Fruit fly (Drosophila melanogaster): Measurements from ENCODE around the gene CG6495.

Gene CG6495

dm6 chr2L:10735923-10736322 is 25.0 kb upstream of the CG6495 start, which contains the start of gene Nup107 (continued):
- no peak for TF ChIP-seq tup (GFP tag; optimal IDR thresholded peaks at IDR 0.05)
- TF ChIP-seq grn (GFP tag; optimal IDR thresholded peaks at IDR 0.05), result no peak
- peak; percentile 54; the same call in 1 of the 2 replicates for TF ChIP-seq slbo (GFP tag; IDR thresholded peaks at IDR 0.05)
- TF ChIP-seq CG34224 (GFP tag; IDR thresholded peaks at IDR 0.05; ENCODE audit: partially characterized antibody), result no peak
- no peak for TF ChIP-seq Abd-B (GFP tag; optimal IDR thresholded peaks at IDR 0.05)
- TF ChIP-seq twi (tag; optimal IDR thresholded peaks at IDR 0.05), result no peak
- no peak for TF ChIP-seq crol (GFP tag; IDR thresholded peaks at IDR 0.05)
- no peak for TF ChIP-seq CkIIα-i1 (GFP tag; IDR thresholded peaks at IDR 0.05)
- no peak for TF ChIP-seq CG11723 (GFP tag; optimal IDR thresholded peaks at IDR 0.05)
- TF ChIP-seq CG2875 (GFP tag; optimal IDR thresholded peaks at IDR 0.05), result no peak
- TF ChIP-seq prd (optimal IDR thresholded peaks at IDR 0.05), result no peak
- TF ChIP-seq prd (GFP tag; IDR thresholded peaks at IDR 0.05), result peak; percentile 31; the same call in 1 of the 3 replicates
- no peak for TF ChIP-seq Doc2 (GFP tag; IDR thresholded peaks at IDR 0.05)
- TF ChIP-seq CG15696 (tag; optimal IDR thresholded peaks at IDR 0.05), result no peak
- no peak for TF ChIP-seq kni (GFP tag; optimal IDR thresholded peaks at IDR 0.05)
- TF ChIP-seq odd (GFP tag; optimal IDR thresholded peaks at IDR 0.05), result no peak
- peak; percentile 19 for TF ChIP-seq CG2116 (GFP tag; optimal IDR thresholded peaks at IDR 0.05)
- TF ChIP-seq gro (GFP tag; optimal IDR thresholded peaks at IDR 0.05), result peak; percentile 41
- no peak for TF ChIP-seq CG2678 (tag; optimal IDR thresholded peaks at IDR 0.05)
- TF ChIP-seq CG18764 (GFP tag; optimal IDR thresholded peaks at IDR 0.05), result peak; percentile 37
- no peak for TF ChIP-seq CG16863 (GFP tag; optimal IDR thresholded peaks at IDR 0.05)
- no peak for TF ChIP-seq CG9215 (GFP tag; IDR thresholded peaks at IDR 0.05)
- TF ChIP-seq CG2199 (GFP tag; IDR thresholded peaks at IDR 0.05), result no peak
- peak; percentile 52 for TF ChIP-seq nmo (GFP tag; optimal IDR thresholded peaks at IDR 0.05)
- peak; percentile 68 for TF ChIP-seq CG9797 (GFP tag; optimal IDR thresholded peaks at IDR 0.05)
- peak; percentile 43; the same call in 1 of the 3 replicates for TF ChIP-seq CG34422 (GFP tag; IDR thresholded peaks at IDR 0.05)
- TF ChIP-seq dimm (GFP tag; IDR thresholded peaks at IDR 0.05), result no peak
- peak; percentile 11 for TF ChIP-seq Sox102F (GFP tag; optimal IDR thresholded peaks at IDR 0.05)
- no peak for TF ChIP-seq pfk (GFP tag; optimal IDR thresholded peaks at IDR 0.05)
- TF ChIP-seq Nf-YB (GFP tag; optimal IDR thresholded peaks at IDR 0.05), result no peak
- no peak for TF ChIP-seq danr (GFP tag; IDR thresholded peaks at IDR 0.05)
- no peak for TF ChIP-seq CG4328 (GFP tag; optimal IDR thresholded peaks at IDR 0.05)
- no peak for TF ChIP-seq TFAM (GFP tag; optimal IDR thresholded peaks at IDR 0.05)
- no peak for TF ChIP-seq repo (GFP tag; optimal IDR thresholded peaks at IDR 0.05)
- TF ChIP-seq Deaf1 (tag; optimal IDR thresholded peaks at IDR 0.05), result no peak
- TF ChIP-seq esg (GFP tag; conservative IDR thresholded peaks at IDR 0.05), result no peak
- TF ChIP-seq CG17912 (GFP tag; optimal IDR thresholded peaks at IDR 0.05), result no peak
- TF ChIP-seq CG13894 (tag; optimal IDR thresholded peaks at IDR 0.05), result no peak
- no peak for TF ChIP-seq CG16815 (GFP tag; optimal IDR thresholded peaks at IDR 0.05)
- peak; percentile 38 for TF ChIP-seq CG2120 (GFP tag; optimal IDR thresholded peaks at IDR 0.05)
- no peak for TF ChIP-seq CG4404 (GFP tag; IDR thresholded peaks at IDR 0.05)
- peak; percentile 73 for TF ChIP-seq pzg (GFP tag; optimal IDR thresholded peaks at IDR 0.05)
- no peak for TF ChIP-seq aop (GFP tag; IDR thresholded peaks at IDR 0.05)
- no peak for TF ChIP-seq Dad (GFP tag; optimal IDR thresholded peaks at IDR 0.05)
- TF ChIP-seq CG14965 (GFP tag; optimal IDR thresholded peaks at IDR 0.05; ENCODE audit: borderline replicate concordance), result no peak
- no peak for TF ChIP-seq bowl (GFP tag; IDR thresholded peaks at IDR 0.05)
- no peak for TF ChIP-seq klu (GFP tag; IDR thresholded peaks at IDR 0.05)
- no peak for TF ChIP-seq Ada2b (GFP tag; IDR thresholded peaks at IDR 0.05)
- TF ChIP-seq sens-2 (GFP tag; IDR thresholded peaks at IDR 0.05), result no peak
- no peak for TF ChIP-seq onecut (GFP tag; IDR thresholded peaks at IDR 0.05)
- peak; percentile 94 for TF ChIP-seq CG7357 (GFP tag; IDR thresholded peaks at IDR 0.05)
- no peak for TF ChIP-seq CG17328 (GFP tag; IDR thresholded peaks at IDR 0.05)
